Fruit fly (Drosophila melanogaster) whole organism, prepupa: ENCODE measurements around the gene CG11854.

ENCODE experiments used
- CG7368 ChIP-seq: fragments of 200-800 bp; sonication (Bioruptor generic); optimal IDR thresholded peaks from 3 replicates; lab custom pipeline; 2016; ENCODE audit warnings: missing biosample characterization, missing genetic modification characterization
- CG8119 ChIP-seq: fragments of 200-800 bp; sonication (Bioruptor generic); IDR thresholded peaks from 3 replicates; pipeline ENCODE4 v1.3.6; 2022; ENCODE audit warnings: missing biosample characterization, missing genetic modification characterization
- CG9139 ChIP-seq: fragments of 200-800 bp; sonication (Bioruptor generic); optimal IDR thresholded peaks from 3 replicates; lab custom pipeline; 2017; ENCODE audit warnings: missing biosample characterization, mild to moderate bottlenecking, missing genetic modification characterization
- ss ChIP-seq, 2 experiments: fragments of 200-800 bp; sonication (Bioruptor generic); optimal IDR thresholded peaks; 2 replicates in 1 of 2; 3 replicates in 1 of 2; lab custom pipeline; 2017 to 2018; ENCODE audit warnings: mild to moderate bottlenecking in 2 of 2, missing biosample characterization in 2 of 2, missing genetic modification characterization in 2 of 2, moderate library complexity in 1 of 2

DNA sequence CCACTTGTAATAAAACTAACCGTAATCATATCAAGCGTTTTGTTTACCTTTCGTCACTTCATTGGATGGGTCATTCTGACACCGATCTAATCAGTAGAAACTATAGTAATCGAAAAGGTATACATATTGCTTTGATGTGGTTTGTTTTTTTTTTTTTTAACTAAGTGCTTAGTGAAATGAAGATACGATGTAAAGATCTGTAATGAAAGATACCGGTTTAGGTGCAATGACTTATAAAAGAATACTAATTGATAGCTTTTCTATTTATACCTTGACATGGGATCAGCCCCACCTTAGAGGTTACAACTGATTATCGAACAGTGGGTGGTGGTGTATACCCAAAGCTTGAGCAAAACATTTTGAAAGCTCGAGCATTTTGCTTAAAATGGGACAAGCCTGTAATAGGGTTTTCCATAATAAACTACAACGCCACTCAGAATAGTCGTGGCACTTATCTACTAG, 41.4 kb downstream of the CG11854 start, which contains the start of gene CG31300:
- no peak for TF ChIP-seq CG8119 (GFP tag; lab: Robert Waterston, UW)
- no peak for TF ChIP-seq ss (GFP tag; optimal IDR thresholded peaks at IDR 0.05; lab: Kevin White, UChicago)
- TF ChIP-seq CG7368: no peak
- TF ChIP-seq CG9139 (GFP tag; lab: Kevin White, UChicago): no peak
